Worm (Caenorhabditis elegans) whole organism, L4 larva: ENCODE results near the gene R09H3.3.

Experiments
- T26A8.4 ChIP-seq: fragments of 200-800 bp; sonication (Bioruptor generic); IDR thresholded peaks from 2 replicates; pipeline ENCODE4 v1.3.6; 2022; ENCODE audit warnings: missing genetic modification characterization, missing compliant biosample characterization
- ZK546.5 ChIP-seq, 2 experiments: sonication (generic microtip); optimal IDR thresholded peaks; 2 replicates each; lab custom pipeline; 2017; ENCODE audit warnings: missing biosample characterization in 2 of 2, missing genetic modification characterization in 2 of 2
- ceh-82 ChIP-seq: sonication (generic microtip); optimal IDR thresholded peaks from 2 replicates; lab custom pipeline; 2017; ENCODE audit warnings: missing biosample characterization, missing genetic modification characterization
- daf-19 ChIP-seq: fragments of 200-800 bp; sonication (Bioruptor generic); conservative IDR thresholded peaks from 2 replicates; pipeline ENCODE4 v1.3.6; 2022; ENCODE audit warnings: missing genetic modification characterization, missing compliant biosample characterization
- duxl-1 ChIP-seq: sonication (generic microtip); optimal IDR thresholded peaks from 2 replicates; lab custom pipeline; 2016; ENCODE audit warnings: mild to moderate bottlenecking, missing genetic modification characterization, moderate library complexity, missing compliant biosample characterization; ENCODE audit not compliant: poor library complexity
- jun-1 ChIP-seq: fragments of 150-350 bp; optimal IDR thresholded peaks from 2 replicates; lab custom pipeline; 2014; ENCODE audit warnings: missing biosample characterization, missing genetic modification reagents, missing genetic modification characterization
- mxl-2 ChIP-seq: fragments of 200-800 bp; sonication (Bioruptor generic); conservative IDR thresholded peaks from 2 replicates; pipeline ENCODE4 v1.3.6; 2022; ENCODE audit warnings: missing genetic modification reagents, missing genetic modification characterization, missing compliant biosample characterization
- nhr-11 ChIP-seq: fragments of 150-350 bp; optimal IDR thresholded peaks from 2 replicates; lab custom pipeline; 2014; ENCODE audit warnings: missing biosample characterization, missing genetic modification characterization
- nhr-25 ChIP-seq: sonication (generic microtip); optimal IDR thresholded peaks from 2 replicates; lab custom pipeline; 2017; ENCODE audit warnings: missing genetic modification characterization, mild to moderate bottlenecking, missing compliant biosample characterization, antibody characterized with exemption, moderate library complexity, borderline replicate concordance; ENCODE audit not compliant: insufficient read depth
- nhr-76 ChIP-seq: fragments of 150-350 bp; optimal IDR thresholded peaks from 2 replicates; lab custom pipeline; 2014; ENCODE audit warnings: missing biosample characterization, missing genetic modification characterization
- pqm-1 ChIP-seq: sonication (generic microtip); optimal IDR thresholded peaks from 2 replicates; lab custom pipeline; 2017; ENCODE audit warnings: missing biosample characterization, missing genetic modification characterization
- skn-1 ChIP-seq: fragments of 150-350 bp; optimal IDR thresholded peaks from 2 replicates; lab custom pipeline; 2014; ENCODE audit warnings: missing biosample characterization, missing genetic modification characterization
- tag-97 ChIP-seq: fragments of 200-800 bp; sonication (Bioruptor generic); IDR thresholded peaks from 2 replicates; pipeline ENCODE4 v1.3.6; 2022; ENCODE audit warnings: missing genetic modification characterization, missing compliant biosample characterization
- ztf-7 ChIP-seq: fragments of 150-350 bp; optimal IDR thresholded peaks from 2 replicates; lab custom pipeline; 2014; ENCODE audit warnings: missing biosample characterization, missing genetic modification characterization

ce11 chrX:1703840-1704239, 35.2 kb upstream of the R09H3.3 start, which contains the start of gene C36C9.5:
- TF ChIP-seq daf-19 (GFP tag; lab: Robert Waterston, UW) (no peak), nhr-76 (tag; lab: Kevin White, UChicago) (no peak), ceh-82 (tag; lab: Kevin White, UChicago) (no peak), duxl-1 (no peak), nhr-11 (no peak), T26A8.4 (GFP tag; lab: Robert Waterston, UW) (no peak), jun-1 (tag; lab: Kevin White, UChicago) (no peak), ZK546.5 (tag; optimal IDR thresholded peaks at IDR 0.05; lab: Kevin White, UChicago) (no peak), ztf-7 (tag; lab: Kevin White, UChicago) (no peak), nhr-25 (tag; lab: Kevin White, UChicago) (no peak), pqm-1 (tag; lab: Kevin White, UChicago) (no peak), tag-97 (no peak), skn-1 (tag; lab: Kevin White, UChicago) (no peak), mxl-2 (GFP tag; lab: Robert Waterston, UW) (no peak)
